Worm (Caenorhabditis elegans): Measurements from ENCODE around the gene casy-1.

The casy-1 gene

DNA sequence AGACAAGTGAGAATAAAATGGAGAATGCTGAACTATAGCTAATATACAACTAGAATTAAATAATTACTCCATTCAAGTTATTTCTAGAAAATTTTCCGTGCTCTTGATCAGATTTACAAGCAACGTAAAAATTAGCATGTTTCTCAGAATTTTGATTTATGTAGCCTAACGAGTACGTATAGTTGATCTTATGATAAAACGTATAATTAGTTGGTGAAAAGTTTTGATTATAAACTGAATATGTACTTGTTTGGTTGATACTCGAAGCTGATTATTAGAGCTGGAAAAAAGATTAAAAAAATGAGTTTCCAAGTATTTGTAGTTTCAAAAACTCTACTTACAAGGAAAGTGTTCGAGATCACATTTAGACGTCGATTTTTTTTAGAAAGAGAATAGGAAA lies 60.0 kb downstream of the casy-1 start:
- TF ChIP-seq aha-1 (tag) (peak; percentile 74), nhr-11 (tag; optimal IDR thresholded peaks at IDR 0.05) (peak; percentile 66), ZK337.2 (GFP tag; IDR thresholded peaks at IDR 0.05) (no peak)

DNA sequence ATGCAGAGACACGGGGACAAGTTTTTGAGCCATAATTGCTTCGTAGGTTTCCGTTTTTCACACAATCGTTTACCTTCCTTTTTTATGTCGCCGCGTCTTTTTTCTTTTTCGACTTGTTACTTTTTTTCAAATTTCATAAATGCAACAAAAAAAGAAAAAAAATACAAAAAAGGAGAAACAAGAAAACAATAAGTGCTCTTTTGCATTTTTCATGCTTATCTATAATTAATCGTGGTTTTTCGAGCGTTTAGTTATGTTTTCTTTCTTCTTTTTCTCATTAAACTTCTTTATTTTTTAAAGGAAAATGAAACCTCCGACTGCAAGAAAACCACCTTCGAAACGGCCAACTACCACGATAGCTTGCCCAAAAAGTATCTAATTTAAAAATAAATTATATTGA lies 60.6 kb downstream of the casy-1 start, which contains the start of gene F59G1.4:
Gene F59G1.4 (plus strand): TSS at position 301 of the 400 bp plus-strand sequence.
- TF ChIP-seq nhr-111 (GFP tag; optimal IDR thresholded peaks at IDR 0.05) (no peak), gei-8 (GFP tag; optimal IDR thresholded peaks at IDR 0.05) (no peak), cey-2 (tag; optimal IDR thresholded peaks at IDR 0.05; ENCODE audit: borderline replicate concordance, insufficient read depth) (no peak)

Measured in whole organism, L4 larva.